Worm (Caenorhabditis elegans): ENCODE measurements around the gene R160.14.

ce11 chrX:4322847-4323455, 48.9 kb downstream of the R160.14 start:
- TF ChIP-seq cog-1 (tag; optimal IDR thresholded peaks at IDR 0.05) (no peak), ztf-29 (GFP tag; IDR thresholded peaks at IDR 0.05) (no peak), ref-1 (GFP tag; conservative IDR thresholded peaks at IDR 0.05) (no peak), klf-2 (GFP tag; conservative IDR thresholded peaks at IDR 0.05) (no peak), flt-1 (GFP tag; IDR thresholded peaks at IDR 0.05) (no peak), tab-1 (GFP tag; IDR thresholded peaks at IDR 0.05) (no peak), med-1 (GFP tag; optimal IDR thresholded peaks at IDR 0.05; ENCODE audit: insufficient read depth) (no peak)

Data from whole organism, midembryonic.